Fruit fly (Drosophila melanogaster) whole organism, embryonic: ENCODE results near the gene CG7231.

Experiments
- Ada2b ChIP-seq: fragments of 200-800 bp; sonication (Bioruptor generic); IDR thresholded peaks from 2 replicates; pipeline ENCODE4 v1.3.6; 2022; ENCODE audit warnings: missing biosample characterization, missing genetic modification characterization
- CG10543 ChIP-seq: fragments of 200-800 bp; sonication (Bioruptor generic); optimal IDR thresholded peaks from 3 replicates; lab custom pipeline; 2017; ENCODE audit warnings: missing biosample characterization, mild to moderate bottlenecking, missing genetic modification characterization, moderate library complexity
- CG11093 ChIP-seq: fragments of 200-800 bp; sonication (Bioruptor generic); IDR thresholded peaks from 3 replicates; pipeline ENCODE4 v1.3.6; 2022; ENCODE audit warnings: missing biosample characterization, missing genetic modification characterization
- CG14710 ChIP-seq: fragments of 200-800 bp; sonication (Bioruptor generic); optimal IDR thresholded peaks from 3 replicates; lab custom pipeline; 2019; ENCODE audit warnings: missing biosample characterization, mild to moderate bottlenecking, missing genetic modification characterization, moderate library complexity
- CG15269 ChIP-seq: fragments of 200-800 bp; sonication (Bioruptor generic); optimal IDR thresholded peaks from 2 replicates; lab custom pipeline; 2018; ENCODE audit warnings: missing biosample characterization, mild to moderate bottlenecking, missing genetic modification characterization, moderate library complexity
- CG15601 ChIP-seq: fragments of 200-800 bp; sonication (Bioruptor generic); optimal IDR thresholded peaks from 3 replicates; lab custom pipeline; 2019; ENCODE audit warnings: missing biosample characterization, mild to moderate bottlenecking, missing genetic modification characterization, moderate library complexity
- CG15696 ChIP-seq: fragments of 200-800 bp; sonication (Bioruptor generic); optimal IDR thresholded peaks from 2 replicates; lab custom pipeline; 2019; ENCODE audit warnings: missing biosample characterization, mild to moderate bottlenecking, missing genetic modification characterization, moderate library complexity
- CG17385 ChIP-seq: fragments of 200-800 bp; sonication (Bioruptor generic); optimal IDR thresholded peaks from 3 replicates; lab custom pipeline; 2018; ENCODE audit warnings: missing biosample characterization, mild to moderate bottlenecking, missing genetic modification characterization
- CG18476 ChIP-seq: fragments of 200-800 bp; sonication (Bioruptor generic); optimal IDR thresholded peaks from 2 replicates; lab custom pipeline; 2016; ENCODE audit warnings: missing biosample characterization, mild to moderate bottlenecking, missing genetic modification characterization
- CG30403 ChIP-seq: fragments of 200-800 bp; sonication (Bioruptor generic); optimal IDR thresholded peaks from 3 replicates; lab custom pipeline; 2016; ENCODE audit warnings: missing biosample characterization, missing genetic modification characterization
- CG31441 ChIP-seq: fragments of 200-800 bp; sonication (Bioruptor generic); IDR thresholded peaks from 2 replicates; pipeline ENCODE4 v1.3.6; 2022; ENCODE audit warnings: missing biosample characterization, missing genetic modification characterization
- CG3163 ChIP-seq: fragments of 200-800 bp; sonication (Bioruptor generic); optimal IDR thresholded peaks from 3 replicates; lab custom pipeline; 2016; ENCODE audit warnings: missing biosample characterization, missing genetic modification characterization
- CG33557 ChIP-seq: fragments of 200-800 bp; sonication (Bioruptor generic); optimal IDR thresholded peaks from 2 replicates; lab custom pipeline; 2019; ENCODE audit warnings: missing biosample characterization, mild to moderate bottlenecking, missing genetic modification characterization, moderate library complexity
- CG42726 ChIP-seq: fragments of 200-800 bp; sonication (Bioruptor generic); IDR thresholded peaks from 2 replicates; pipeline ENCODE4 v1.3.6; 2022; ENCODE audit warnings: missing biosample characterization, missing genetic modification characterization; ENCODE audit not compliant: partially characterized antibody
- CG4404 ChIP-seq: fragments of 200-800 bp; sonication (Bioruptor generic); IDR thresholded peaks from 2 replicates; pipeline ENCODE4 v1.3.6; 2022; ENCODE audit warnings: missing biosample characterization, missing genetic modification characterization
- CG4617 ChIP-seq: fragments of 200-800 bp; sonication (Bioruptor generic); optimal IDR thresholded peaks from 3 replicates; lab custom pipeline; 2016; ENCODE audit warnings: missing biosample characterization, missing genetic modification characterization, borderline replicate concordance
- CG6765 ChIP-seq: fragments of 200-800 bp; sonication (Bioruptor generic); optimal IDR thresholded peaks from 3 replicates; lab custom pipeline; 2017; ENCODE audit warnings: missing biosample characterization, mild to moderate bottlenecking, missing genetic modification characterization
- CG7372 ChIP-seq: fragments of 200-800 bp; sonication (Bioruptor generic); IDR thresholded peaks from 2 replicates; pipeline ENCODE4 v1.3.6; 2022; ENCODE audit warnings: missing biosample characterization, missing genetic modification characterization
- Camta ChIP-seq: fragments of 200-800 bp; sonication (Bioruptor generic); optimal IDR thresholded peaks from 2 replicates; lab custom pipeline; 2016; ENCODE audit warnings: missing biosample characterization, missing genetic modification characterization
- CoRest ChIP-seq: fragments of 200-800 bp; sonication (Bioruptor generic); optimal IDR thresholded peaks from 3 replicates; lab custom pipeline; 2018; ENCODE audit warnings: missing biosample characterization, mild to moderate bottlenecking, missing genetic modification characterization, moderate library complexity
- Dad ChIP-seq: fragments of 200-800 bp; sonication (Bioruptor generic); optimal IDR thresholded peaks from 3 replicates; lab custom pipeline; 2016; ENCODE audit warnings: missing biosample characterization, missing genetic modification characterization
- Dref ChIP-seq: fragments of 200-800 bp; sonication (Bioruptor generic); IDR thresholded peaks from 2 replicates; pipeline ENCODE4 v1.3.6; 2022; ENCODE audit warnings: missing biosample characterization, missing genetic modification characterization
- Fer1 ChIP-seq: fragments of 200-800 bp; sonication (Bioruptor generic); optimal IDR thresholded peaks from 2 replicates; lab custom pipeline; 2017; ENCODE audit warnings: missing biosample characterization, mild to moderate bottlenecking, missing genetic modification characterization
- Fer3 ChIP-seq: fragments of 200-800 bp; sonication (Bioruptor generic); optimal IDR thresholded peaks from 2 replicates; lab custom pipeline; 2018; ENCODE audit warnings: missing biosample characterization, mild to moderate bottlenecking, missing genetic modification characterization, moderate library complexity
- Hr51 ChIP-seq, 2 experiments: fragments of 200-800 bp; sonication (Bioruptor generic); optimal IDR thresholded peaks; 2 replicates in 1 of 2; 3 replicates in 1 of 2; lab custom pipeline; 2016 to 2018; ENCODE audit warnings: missing biosample characterization in 2 of 2, missing genetic modification characterization in 2 of 2, mild to moderate bottlenecking in 1 of 2, moderate library complexity in 1 of 2
- Mad ChIP-seq: fragments of 200-800 bp; sonication (Bioruptor generic); optimal IDR thresholded peaks from 2 replicates; lab custom pipeline; 2016; ENCODE audit warnings: missing biosample characterization, missing genetic modification characterization
- Opbp ChIP-seq: fragments of 200-800 bp; sonication (Bioruptor generic); IDR thresholded peaks from 3 replicates; pipeline ENCODE4 v1.3.6; 2022; ENCODE audit warnings: missing biosample characterization, missing genetic modification characterization; ENCODE audit not compliant: partially characterized antibody
- Rx ChIP-seq: fragments of 200-800 bp; sonication (Bioruptor generic); IDR thresholded peaks from 2 replicates; pipeline ENCODE4 v1.3.6; 2022; ENCODE audit warnings: missing biosample characterization, missing genetic modification characterization
- ap ChIP-seq: fragments of 200-800 bp; sonication (Bioruptor generic); IDR thresholded peaks from 2 replicates; pipeline ENCODE4 v1.3.6; 2022; ENCODE audit warnings: missing biosample characterization, missing genetic modification characterization
- chinmo ChIP-seq: fragments of 200-800 bp; sonication (Bioruptor generic); IDR thresholded peaks from 4 replicates; pipeline ENCODE4 v1.3.6; 2022; ENCODE audit warnings: missing biosample characterization, missing genetic modification characterization; ENCODE audit not compliant: partially characterized antibody
- dan ChIP-seq: fragments of 200-800 bp; sonication (Bioruptor generic); IDR thresholded peaks from 2 replicates; pipeline ENCODE4 v1.3.6; 2022; ENCODE audit warnings: missing biosample characterization, missing genetic modification characterization
- disco-r ChIP-seq: fragments of 200-800 bp; sonication (Bioruptor generic); optimal IDR thresholded peaks from 2 replicates; lab custom pipeline; 2016; ENCODE audit warnings: missing biosample characterization, missing genetic modification characterization
- dmrt11E ChIP-seq: fragments of 200-800 bp; sonication (Bioruptor generic); optimal IDR thresholded peaks from 3 replicates; lab custom pipeline; 2018; ENCODE audit warnings: missing biosample characterization, mild to moderate bottlenecking, missing genetic modification characterization, moderate library complexity
- esg ChIP-seq: fragments of 200-800 bp; sonication (Bioruptor generic); conservative IDR thresholded peaks from 2 replicates; pipeline ENCODE4 v1.3.6; 2022; ENCODE audit warnings: missing biosample characterization, missing genetic modification characterization
- eve ChIP-seq, 2 experiments: fragments of >200 bp; optimal IDR thresholded peaks; 2 replicates each; lab custom pipeline; 2017; ENCODE audit warnings: missing biosample characterization in 2 of 2, missing genetic modification characterization in 2 of 2
- fru ChIP-seq: fragments of >200 bp; optimal IDR thresholded peaks from 2 replicates; lab custom pipeline; 2017
- fu2 ChIP-seq: fragments of 200-800 bp; sonication (Bioruptor generic); optimal IDR thresholded peaks from 2 replicates; lab custom pipeline; 2016; ENCODE audit warnings: missing biosample characterization, missing genetic modification characterization
- gem ChIP-seq: fragments of 200-800 bp; sonication (Bioruptor generic); optimal IDR thresholded peaks from 2 replicates; lab custom pipeline; 2019; ENCODE audit warnings: missing biosample characterization, mild to moderate bottlenecking, missing genetic modification characterization, moderate library complexity
- gfzf ChIP-seq: fragments of 200-800 bp; sonication (Bioruptor generic); optimal IDR thresholded peaks from 2 replicates; lab custom pipeline; 2016; ENCODE audit warnings: missing biosample characterization, mild to moderate bottlenecking, missing genetic modification characterization, moderate library complexity
- grn ChIP-seq: fragments of 200-800 bp; sonication (Bioruptor generic); optimal IDR thresholded peaks from 3 replicates; lab custom pipeline; 2017; ENCODE audit warnings: missing biosample characterization, missing genetic modification characterization
- ind ChIP-seq: fragments of 200-800 bp; sonication (Bioruptor generic); optimal IDR thresholded peaks from 3 replicates; lab custom pipeline; 2016; ENCODE audit warnings: missing biosample characterization, missing genetic modification characterization
- kah ChIP-seq: fragments of 200-800 bp; sonication (Bioruptor generic); optimal IDR thresholded peaks from 2 replicates; lab custom pipeline; 2018; ENCODE audit warnings: missing biosample characterization, mild to moderate bottlenecking, missing genetic modification characterization
- kay ChIP-seq: fragments of 200-800 bp; sonication (Bioruptor generic); optimal IDR thresholded peaks from 2 replicates; lab custom pipeline; 2016; ENCODE audit warnings: missing biosample characterization, missing genetic modification characterization
- psq ChIP-seq: fragments of 200-800 bp; sonication (Bioruptor generic); optimal IDR thresholded peaks from 2 replicates; lab custom pipeline; 2017; ENCODE audit warnings: missing biosample characterization, missing genetic modification characterization
- ranshi ChIP-seq: fragments of 200-800 bp; sonication (Bioruptor generic); IDR thresholded peaks from 2 replicates; pipeline ENCODE4 v1.3.6; 2022; ENCODE audit warnings: missing biosample characterization, missing genetic modification characterization
- repo ChIP-seq: fragments of 200-800 bp; sonication (Bioruptor generic); optimal IDR thresholded peaks from 2 replicates; lab custom pipeline; 2016; ENCODE audit warnings: missing biosample characterization, missing genetic modification characterization
- rib ChIP-seq: fragments of 200-800 bp; sonication (Bioruptor generic); IDR thresholded peaks from 2 replicates; pipeline ENCODE4 v1.3.6; 2022; ENCODE audit warnings: missing biosample characterization, missing genetic modification characterization
- slp2 ChIP-seq: fragments of 200-800 bp; sonication (Bioruptor generic); optimal IDR thresholded peaks from 2 replicates; lab custom pipeline; 2016; ENCODE audit warnings: missing biosample characterization, missing genetic modification characterization
- z ChIP-seq: fragments of 200-800 bp; sonication (Bioruptor generic); IDR thresholded peaks from 3 replicates; pipeline ENCODE4 v1.3.6; 2022; ENCODE audit warnings: missing biosample characterization, missing genetic modification characterization

Gene CG7231

dm6 chr2L:8009283-8010211 lies 25.8 kb downstream of the CG7231 start, which contains the start of gene CG12560 (continued):
- TF ChIP-seq CG33557 (GFP tag; lab: Kevin White, UChicago), result no peak
- TF ChIP-seq Dref (GFP tag; lab: Robert Waterston, UW), result no peak
- TF ChIP-seq CG3163 (GFP tag; lab: Kevin White, UChicago), result peak; percentile 95
- TF ChIP-seq Mad (GFP tag; lab: Kevin White, UChicago), result no peak
- TF ChIP-seq ap (GFP tag; lab: Robert Waterston, UW), result no peak
- no peak for TF ChIP-seq rib (GFP tag; lab: Robert Waterston, UW)
- TF ChIP-seq disco-r (GFP tag; lab: Kevin White, UChicago), result no peak
- TF ChIP-seq grn (GFP tag; lab: Kevin White, UChicago), result peak; percentile 78
- no peak for TF ChIP-seq esg (GFP tag; lab: Robert Waterston, UW)
- TF ChIP-seq CG6765 (GFP tag; lab: Kevin White, UChicago), result no peak
- no peak for TF ChIP-seq CG4404 (GFP tag; lab: Robert Waterston, UW)
- peak; percentile 26 for TF ChIP-seq CG15269
- TF ChIP-seq CG42726 (GFP tag; lab: Robert Waterston, UW), result no peak
- TF ChIP-seq CG15601 (tag; lab: Kevin White, UChicago), result peak; percentile 37
- TF ChIP-seq Hr51 (GFP tag; optimal IDR thresholded peaks at IDR 0.05; lab: Kevin White, UChicago), result peak in 1 of 2 experiments; percentile 22
- 0 out of 3 replicates have a peak, but pooled peaks have one; percentile 38 for TF ChIP-seq Opbp (GFP tag; lab: Robert Waterston, UW)
- TF ChIP-seq CG15696 (tag; lab: Kevin White, UChicago), result no peak
- TF ChIP-seq Fer1 (GFP tag; lab: Kevin White, UChicago), result no peak
- peak; percentile 21 for TF ChIP-seq CG17385
- no peak for TF ChIP-seq CG30403
- no peak for TF ChIP-seq fu2 (GFP tag; lab: Kevin White, UChicago)
- TF ChIP-seq dan, result no peak
- TF ChIP-seq Ada2b (GFP tag; lab: Robert Waterston, UW), result no peak
- no peak for TF ChIP-seq CG11093 (GFP tag; lab: Robert Waterston, UW)
- TF ChIP-seq ranshi (GFP tag; lab: Robert Waterston, UW), result peak; percentile 37; the same call in 1 of the 2 replicates
- TF ChIP-seq kay, result no peak
- no peak for TF ChIP-seq fru (lab: Kevin White, UChicago)
- TF ChIP-seq gem (tag; lab: Kevin White, UChicago), result peak; percentile 24
- TF ChIP-seq CG18476 (GFP tag; lab: Kevin White, UChicago), result no peak
- TF ChIP-seq repo (GFP tag; lab: Kevin White, UChicago), result no peak
- no peak for TF ChIP-seq CG31441 (GFP tag; lab: Robert Waterston, UW)
- TF ChIP-seq eve (GFP tag; optimal IDR thresholded peaks at IDR 0.05; lab: Kevin White, UChicago), result no peak
- no peak for TF ChIP-seq CG14710 (tag; lab: Kevin White, UChicago)
- TF ChIP-seq Camta (GFP tag; lab: Kevin White, UChicago), result peak; percentile 20
- TF ChIP-seq psq, result no peak
- no peak for TF ChIP-seq Dad (GFP tag; lab: Kevin White, UChicago)
- TF ChIP-seq z, result no peak
- TF ChIP-seq CG10543 (GFP tag; lab: Kevin White, UChicago), result peak; percentile 23
- no peak for TF ChIP-seq Rx (GFP tag; lab: Robert Waterston, UW)
- TF ChIP-seq CG4617 (GFP tag; lab: Kevin White, UChicago), result no peak
- no peak for TF ChIP-seq Fer3 (tag; lab: Kevin White, UChicago)
- TF ChIP-seq dmrt11E (tag; lab: Kevin White, UChicago), result no peak
- TF ChIP-seq chinmo (GFP tag; lab: Robert Waterston, UW), result peak; percentile 73; the same call in 2 of the 4 replicates
- TF ChIP-seq kah (GFP tag; lab: Kevin White, UChicago), result no peak
- TF ChIP-seq CG7372, result no peak
- TF ChIP-seq ind (GFP tag; lab: Kevin White, UChicago), result no peak
- no peak for TF ChIP-seq CoRest (tag; lab: Kevin White, UChicago)
- TF ChIP-seq slp2 (GFP tag; lab: Kevin White, UChicago), result no peak
- TF ChIP-seq gfzf (GFP tag; lab: Kevin White, UChicago), result no peak
